Worm (Caenorhabditis elegans) whole organism, L1 larva: Measurements from ENCODE around the gene srv-1.

Experiments used
- mdl-1 ChIP-seq, 2 experiments: fragments of 150-350 bp; optimal IDR thresholded peaks; 2 replicates each; lab custom pipeline; 2014 to 2017; ENCODE audit warnings: missing biosample characterization in 2 of 2, missing genetic modification characterization in 2 of 2, inconsistent platforms in 1 of 2
- nhr-12 ChIP-seq: sonication (generic microtip); optimal IDR thresholded peaks from 2 replicates; lab custom pipeline; 2017; ENCODE audit warnings: missing biosample characterization, missing genetic modification characterization
- nhr-237 ChIP-seq: fragments of 150-350 bp; optimal IDR thresholded peaks from 2 replicates; lab custom pipeline; 2014; ENCODE audit warnings: missing biosample characterization, missing genetic modification characterization
- nhr-47 ChIP-seq: sonication (generic microtip); optimal IDR thresholded peaks from 2 replicates; lab custom pipeline; 2016; ENCODE audit warnings: mild to moderate bottlenecking, missing genetic modification characterization, moderate library complexity, missing compliant biosample characterization
- nhr-76 ChIP-seq: sonication (generic microtip); optimal IDR thresholded peaks from 2 replicates; lab custom pipeline; 2017; ENCODE audit warnings: missing biosample characterization, missing genetic modification characterization

DNA sequence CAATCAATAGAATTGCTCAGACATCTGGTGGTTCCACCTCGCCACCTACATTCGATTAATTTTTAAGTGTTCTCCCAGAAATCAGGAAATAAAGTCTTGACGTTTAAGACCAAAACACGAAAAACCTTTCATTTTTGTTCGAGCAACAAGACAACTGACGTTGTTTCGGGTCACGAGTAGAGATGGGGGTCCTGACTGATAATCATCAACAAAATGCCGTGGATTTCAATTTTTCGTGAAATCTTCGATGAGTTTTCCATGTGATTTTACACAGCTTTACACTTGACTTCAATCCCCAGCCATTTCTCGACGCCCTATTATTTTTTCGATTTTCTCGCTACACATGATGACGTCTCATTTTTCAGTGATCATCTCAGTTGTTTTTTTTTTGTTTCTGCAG, 20.9 kb downstream of the srv-1 start:
- TF ChIP-seq nhr-12 (tag; lab: Kevin White, UChicago) (no peak), nhr-237 (tag; lab: Kevin White, UChicago) (no peak), nhr-76 (tag; lab: Kevin White, UChicago) (no peak), nhr-47 (tag; lab: Kevin White, UChicago) (peak; percentile 9), mdl-1 (tag; optimal IDR thresholded peaks at IDR 0.05; lab: Kevin White, UChicago) (peak in 1 of 2 experiments; percentile 35)
